Worm (Caenorhabditis elegans) whole organism, L4 larva: ENCODE measurements around the gene rga-1.
A peak's percentile ranks its signal among the peaks of the same experiment; 100 is the strongest.

Source experiments
- D1046.2 ChIP-seq: fragments of 200-800 bp; sonication (Bioruptor generic); IDR thresholded peaks from 2 replicates; pipeline ENCODE4 v1.3.6; 2022; ENCODE audit warnings: missing genetic modification characterization, missing compliant biosample characterization
- F49E8.2 ChIP-seq: sonication (generic microtip); optimal IDR thresholded peaks from 2 replicates; lab custom pipeline; 2016; ENCODE audit warnings: missing compliant biosample characterization, mild to moderate bottlenecking, missing genetic modification characterization, borderline replicate concordance
- R02D3.7 ChIP-seq: fragments of 150-350 bp; sonication (generic microtip); optimal IDR thresholded peaks from 3 replicates; lab custom pipeline; 2014; ENCODE audit warnings: missing biosample characterization, missing genetic modification characterization
- T20F7.1 ChIP-seq: fragments of 200-800 bp; sonication (Bioruptor generic); optimal IDR thresholded peaks from 2 replicates; lab custom pipeline; 2018; ENCODE audit warnings: mild to moderate bottlenecking, missing genetic modification characterization, missing compliant biosample characterization
- Y105C5A.15 ChIP-seq: fragments of 200-800 bp; sonication (Bioruptor generic); IDR thresholded peaks from 2 replicates; pipeline ENCODE4 v1.3.6; 2022; ENCODE audit warnings: missing genetic modification characterization, missing compliant biosample characterization
- Y48G9A.11 ChIP-seq: fragments of 200-800 bp; sonication (Bioruptor generic); IDR thresholded peaks from 2 replicates; pipeline ENCODE4 v1.3.6; 2022; ENCODE audit warnings: missing genetic modification reagents, missing genetic modification characterization, missing compliant biosample characterization
- aly-2 ChIP-seq: sonication (generic microtip); optimal IDR thresholded peaks from 2 replicates; lab custom pipeline; 2018; ENCODE audit warnings: missing biosample characterization, missing genetic modification characterization
- ama-1 ChIP-seq: fragments of 150-350 bp; optimal IDR thresholded peaks from 2 replicates; lab custom pipeline; 2014; ENCODE audit warnings: inconsistent platforms, mixed read lengths
- ceh-82 ChIP-seq: sonication (generic microtip); optimal IDR thresholded peaks from 2 replicates; lab custom pipeline; 2017; ENCODE audit warnings: missing biosample characterization, missing genetic modification characterization
- daf-16 ChIP-seq, 3 experiments: sonication (generic microtip); optimal IDR thresholded peaks; 2 replicates each; lab custom pipeline; 2016 to 2017; ENCODE audit warnings: missing genetic modification characterization in 3 of 3, missing genetic modification reagents in 3 of 3, mild to moderate bottlenecking in 2 of 3, missing compliant biosample characterization in 2 of 3, missing biosample characterization in 1 of 3, moderate library complexity in 1 of 3
- daf-19 ChIP-seq: fragments of 200-800 bp; sonication (Bioruptor generic); conservative IDR thresholded peaks from 2 replicates; pipeline ENCODE4 v1.3.6; 2022; ENCODE audit warnings: missing genetic modification characterization, missing compliant biosample characterization
- dmd-6 ChIP-seq: fragments of 200-800 bp; sonication (Bioruptor generic); IDR thresholded peaks from 2 replicates; pipeline ENCODE4 v1.3.6; 2022; ENCODE audit warnings: missing genetic modification reagents, missing genetic modification characterization, missing compliant biosample characterization
- dpl-1 ChIP-seq: fragments of 150-350 bp; optimal IDR thresholded peaks from 2 replicates; lab custom pipeline; 2014; ENCODE audit warnings: missing biosample characterization, missing genetic modification reagents, missing genetic modification characterization
- dve-1 ChIP-seq: sonication (generic microtip); optimal IDR thresholded peaks from 2 replicates; lab custom pipeline; 2017; ENCODE audit warnings: antibody characterized with exemption, mild to moderate bottlenecking, missing genetic modification characterization, missing compliant biosample characterization; ENCODE audit not compliant: insufficient read depth
- egl-27 ChIP-seq: sonication (generic microtip); optimal IDR thresholded peaks from 3 replicates; lab custom pipeline; 2017; ENCODE audit warnings: missing biosample characterization, missing genetic modification reagents, missing genetic modification characterization
- egl-43 ChIP-seq: fragments of 200-800 bp; sonication (Bioruptor generic); IDR thresholded peaks from 2 replicates; pipeline ENCODE4 v1.3.6; 2022; ENCODE audit warnings: missing genetic modification reagents, missing genetic modification characterization, missing compliant biosample characterization
- fkh-10 ChIP-seq: fragments of 150-350 bp; optimal IDR thresholded peaks from 2 replicates; lab custom pipeline; 2014; ENCODE audit warnings: missing biosample characterization, missing genetic modification reagents, missing genetic modification characterization
- hif-1 ChIP-seq, 2 experiments: sonication (generic microtip); optimal IDR thresholded peaks; 2 replicates each; lab custom pipeline; 2016 to 2017; ENCODE audit warnings: missing compliant biosample characterization in 2 of 2, missing genetic modification characterization in 2 of 2, missing genetic modification reagents in 2 of 2, missing genotype in 2 of 2, mild to moderate bottlenecking in 1 of 2
- hlh-11 ChIP-seq: fragments of 200-800 bp; sonication (Bioruptor generic); optimal IDR thresholded peaks from 2 replicates; lab custom pipeline; 2018; ENCODE audit warnings: mild to moderate bottlenecking, missing genetic modification characterization, missing compliant biosample characterization
- hlh-30 ChIP-seq: sonication (generic microtip); optimal IDR thresholded peaks from 2 replicates; lab custom pipeline; 2017; ENCODE audit warnings: antibody characterized with exemption, mild to moderate bottlenecking, missing genetic modification characterization, missing compliant biosample characterization; ENCODE audit not compliant: insufficient read depth
- hmg-1.1 ChIP-seq: fragments of 200-800 bp; sonication (Bioruptor generic); IDR thresholded peaks from 2 replicates; pipeline ENCODE4 v1.3.6; 2022; ENCODE audit warnings: missing genetic modification reagents, missing genetic modification characterization, missing compliant biosample characterization
- lin-1 ChIP-seq: fragments of 200-800 bp; sonication (Bioruptor generic); IDR thresholded peaks from 2 replicates; pipeline ENCODE4 v1.3.6; 2022; ENCODE audit warnings: missing genetic modification reagents, missing genetic modification characterization, missing compliant biosample characterization
- lsy-2 ChIP-seq, 2 experiments: fragments of 150-350 bp in 1 of 2; sonication (generic microtip) in 1 of 2; optimal IDR thresholded peaks; 2 replicates each; lab custom pipeline; 2014 to 2017; ENCODE audit warnings: missing biosample characterization in 2 of 2, missing genetic modification characterization in 2 of 2
- madf-9 ChIP-seq: fragments of 200-800 bp; sonication (Bioruptor generic); conservative IDR thresholded peaks from 2 replicates; pipeline ENCODE4 v1.3.6; 2022; ENCODE audit warnings: missing genetic modification reagents, missing genetic modification characterization, missing compliant biosample characterization
- mdl-1 ChIP-seq, 2 experiments: fragments of 150-350 bp in 1 of 2; sonication (generic microtip) in 1 of 2; optimal IDR thresholded peaks; 2 replicates each; lab custom pipeline; 2014 to 2017; ENCODE audit warnings: missing biosample characterization in 2 of 2, missing genetic modification characterization in 2 of 2
- mep-1 ChIP-seq: fragments of 150-350 bp; sonication (generic microtip); optimal IDR thresholded peaks from 3 replicates; lab custom pipeline; 2014; ENCODE audit warnings: missing biosample characterization, missing genetic modification characterization
- mes-2 ChIP-seq: sonication (generic microtip); optimal IDR thresholded peaks from 2 replicates; lab custom pipeline; 2016; ENCODE audit warnings: missing genotype, mild to moderate bottlenecking, missing genetic modification characterization, missing compliant biosample characterization; ENCODE audit not compliant: poor library complexity, severe bottlenecking
- mxl-3 ChIP-seq: fragments of 200-800 bp; sonication (Bioruptor generic); optimal IDR thresholded peaks from 2 replicates; lab custom pipeline; 2018; ENCODE audit warnings: mild to moderate bottlenecking, missing genetic modification characterization, missing compliant biosample characterization
- nhr-25 ChIP-seq: sonication (generic microtip); optimal IDR thresholded peaks from 2 replicates; lab custom pipeline; 2017; ENCODE audit warnings: missing genetic modification characterization, mild to moderate bottlenecking, missing compliant biosample characterization, antibody characterized with exemption, moderate library complexity, borderline replicate concordance; ENCODE audit not compliant: insufficient read depth
- nhr-28 ChIP-seq: fragments of 150-350 bp; optimal IDR thresholded peaks from 2 replicates; lab custom pipeline; 2014; ENCODE audit warnings: missing biosample characterization, missing genetic modification characterization
- nhr-42 ChIP-seq: fragments of 200-800 bp; sonication (Bioruptor generic); IDR thresholded peaks from 2 replicates; pipeline ENCODE4 v1.3.6; 2022; ENCODE audit warnings: missing genetic modification characterization, missing compliant biosample characterization
- nhr-76 ChIP-seq: fragments of 150-350 bp; optimal IDR thresholded peaks from 2 replicates; lab custom pipeline; 2014; ENCODE audit warnings: missing biosample characterization, missing genetic modification characterization
- nhr-77 ChIP-seq: fragments of 150-350 bp; optimal IDR thresholded peaks from 2 replicates; lab custom pipeline; 2014; ENCODE audit warnings: missing biosample characterization, missing genetic modification characterization
- pqm-1 ChIP-seq: sonication (generic microtip); optimal IDR thresholded peaks from 2 replicates; lab custom pipeline; 2017; ENCODE audit warnings: missing biosample characterization, missing genetic modification characterization
- sdz-12 ChIP-seq: fragments of 200-800 bp; sonication (Bioruptor generic); optimal IDR thresholded peaks from 2 replicates; lab custom pipeline; 2018; ENCODE audit warnings: mild to moderate bottlenecking, missing genetic modification characterization, missing compliant biosample characterization
- tag-97 ChIP-seq: fragments of 200-800 bp; sonication (Bioruptor generic); IDR thresholded peaks from 2 replicates; pipeline ENCODE4 v1.3.6; 2022; ENCODE audit warnings: missing genetic modification characterization, missing compliant biosample characterization
- tra-1 ChIP-seq: fragments of 200-800 bp; sonication (Bioruptor generic); IDR thresholded peaks from 2 replicates; pipeline ENCODE4 v1.3.6; 2022; ENCODE audit warnings: missing genetic modification reagents, missing genetic modification characterization, missing compliant biosample characterization
- unc-130 ChIP-seq: sonication (generic microtip); optimal IDR thresholded peaks from 2 replicates; lab custom pipeline; 2016; ENCODE audit warnings: missing genetic modification reagents, missing genetic modification characterization, missing compliant biosample characterization
- unc-39 ChIP-seq: sonication (generic microtip); optimal IDR thresholded peaks from 2 replicates; lab custom pipeline; 2017; ENCODE audit warnings: missing biosample characterization, missing genetic modification characterization
- vab-7 ChIP-seq: fragments of 200-800 bp; sonication (Bioruptor generic); IDR thresholded peaks from 2 replicates; pipeline ENCODE4 v1.3.6; 2022; ENCODE audit warnings: missing genetic modification reagents, missing genetic modification characterization, missing compliant biosample characterization

The rga-1 gene

ce11 chrII:11463899-11464298 lies 795 bp upstream of the rga-1 start:
- TF ChIP-seq tra-1 (GFP tag; lab: Robert Waterston, UW): no peak
- peak; percentile 76 for TF ChIP-seq mes-2 (tag; lab: Kevin White, UChicago)
- no peak for TF ChIP-seq hmg-1.1 (GFP tag; lab: Robert Waterston, UW)
- TF ChIP-seq R02D3.7: peak; percentile 72
- TF ChIP-seq unc-130 (GFP tag; lab: Kevin White, UChicago): peak; percentile 5
- TF ChIP-seq Y105C5A.15 (GFP tag; lab: Robert Waterston, UW): no peak

ce11 chrII:11467541-11467940 lies 2.8 kb downstream of the rga-1 start, which contains the start of gene klp-17:
Gene klp-17, minus strand, starts transcription at chrII:11467641.
- TF ChIP-seq lin-1 (GFP tag; lab: Robert Waterston, UW): no peak
- TF ChIP-seq dve-1 (tag; lab: Kevin White, UChicago): no peak
- TF ChIP-seq tag-97 (GFP tag; lab: Robert Waterston, UW): no peak
- no peak for TF ChIP-seq egl-43
- TF ChIP-seq nhr-42 (GFP tag; lab: Robert Waterston, UW): no peak
- TF ChIP-seq fkh-10 (GFP tag; lab: Kevin White, UChicago): no peak
- TF ChIP-seq dpl-1 (GFP tag; lab: Kevin White, UChicago): no peak
- TF ChIP-seq unc-39 (tag; lab: Kevin White, UChicago): no peak

ce11 chrII:11469574-11470108 lies 4.9 kb downstream of the rga-1 start, which contains the start of gene cisd-1:
Gene cisd-1, minus strand, starts transcription at chrII:11469624.
- peak; percentile 13 for TF ChIP-seq hlh-30 (tag; lab: Kevin White, UChicago)
- TF ChIP-seq ceh-82 (tag; lab: Kevin White, UChicago): no peak
- TF ChIP-seq daf-16 (GFP tag; optimal IDR thresholded peaks at IDR 0.05; lab: Kevin White, UChicago): no peak
- TF ChIP-seq daf-16 (tag; optimal IDR thresholded peaks at IDR 0.05; lab: Kevin White, UChicago): peak; percentile 28
- no peak for TF ChIP-seq sdz-12 (GFP tag; lab: Kevin White, UChicago)
- peak; percentile 28 for TF ChIP-seq ama-1 (lab: Kevin White, UChicago)
- peak; percentile 49 for TF ChIP-seq mxl-3
- TF ChIP-seq hlh-11 (tag; lab: Kevin White, UChicago): peak; percentile 53
- no peak for TF ChIP-seq vab-7 (GFP tag; lab: Robert Waterston, UW)
- peak; percentile 45 for TF ChIP-seq pqm-1 (tag; lab: Kevin White, UChicago)
- TF ChIP-seq nhr-77 (tag; lab: Kevin White, UChicago): peak; percentile 2
- TF ChIP-seq egl-27 (tag; lab: Kevin White, UChicago): no peak
- no peak for TF ChIP-seq madf-9
- TF ChIP-seq mes-2 (tag; lab: Kevin White, UChicago): peak; percentile 11
- peak; percentile 33; the same call in 1 of the 2 replicates for TF ChIP-seq dmd-6 (GFP tag; lab: Robert Waterston, UW)
- TF ChIP-seq hif-1 (tag; optimal IDR thresholded peaks at IDR 0.05; lab: Kevin White, UChicago): peak in 1 of 2 experiments; percentile 49
- TF ChIP-seq dve-1 (tag; lab: Kevin White, UChicago): peak; percentile 7
- TF ChIP-seq daf-19 (GFP tag; lab: Robert Waterston, UW): no peak
- TF ChIP-seq Y48G9A.11 (GFP tag; lab: Robert Waterston, UW): no peak
- no peak for TF ChIP-seq hmg-1.1 (GFP tag; lab: Robert Waterston, UW)
- TF ChIP-seq T20F7.1 (GFP tag; lab: Kevin White, UChicago): peak; percentile 26
- no peak for TF ChIP-seq nhr-76
- TF ChIP-seq mdl-1 (tag; optimal IDR thresholded peaks at IDR 0.05; lab: Kevin White, UChicago): peak in 1 of 2 experiments; percentile 12
- TF ChIP-seq lsy-2 (tag; optimal IDR thresholded peaks at IDR 0.05; lab: Kevin White, UChicago): no peak
- no peak for TF ChIP-seq D1046.2 (GFP tag; lab: Robert Waterston, UW)
- no peak for TF ChIP-seq F49E8.2 (tag; lab: Kevin White, UChicago)
- TF ChIP-seq aly-2 (tag; lab: Kevin White, UChicago): no peak
- no peak for TF ChIP-seq nhr-25 (tag; lab: Kevin White, UChicago)
- peak; percentile 98 for TF ChIP-seq nhr-28 (tag; lab: Kevin White, UChicago)
- TF ChIP-seq mep-1 (tag; lab: Kevin White, UChicago): peak; percentile 62
